Worm (Caenorhabditis elegans): ENCODE results near the gene mec-14.
A peak's percentile ranks its signal among the peaks of the same experiment; 100 is the strongest.

mec-14 gene

DNA sequence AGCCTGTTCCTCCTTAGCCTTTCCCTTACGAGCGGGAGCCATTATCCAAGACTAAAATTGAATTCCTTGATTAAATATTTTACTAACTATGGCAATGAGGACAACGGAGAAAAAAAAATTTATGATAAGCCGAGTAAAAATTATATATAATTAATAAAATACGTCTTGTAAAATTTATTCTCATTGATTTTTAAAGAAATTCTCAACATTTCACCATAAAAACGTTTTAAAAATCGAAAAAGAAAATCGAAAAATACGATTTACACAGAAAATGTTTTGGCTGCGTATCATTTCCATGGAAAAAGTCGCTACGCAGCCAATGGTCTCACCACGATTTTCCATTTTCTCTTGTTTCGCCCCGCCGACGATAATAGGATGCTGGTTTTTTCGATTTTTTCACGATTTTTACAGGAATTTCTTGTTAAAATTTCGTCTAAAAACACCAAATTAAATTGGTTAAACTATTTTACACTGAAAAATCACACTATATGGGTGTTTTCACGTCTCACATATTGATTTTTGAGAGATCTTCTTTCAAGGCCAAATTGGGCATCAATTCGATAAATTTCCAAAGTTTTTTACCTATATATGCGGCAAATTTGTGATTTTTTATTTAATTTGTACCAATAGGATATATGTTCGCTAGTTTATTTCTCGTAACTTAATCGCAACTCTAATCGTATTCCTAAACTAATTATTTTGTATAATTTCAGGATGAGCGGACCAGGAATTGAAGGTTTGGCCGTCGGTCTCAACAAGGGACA is 13.1 kb downstream of the mec-14 start, which contains the start of the genes rps-14 and rpl-36 (continued):
- peak; percentile 95 for TF ChIP-seq dve-1 (tag; optimal IDR thresholded peaks at IDR 0.05; ENCODE audit: insufficient read depth)
- peak; percentile 64 for TF ChIP-seq nhr-28 (tag; optimal IDR thresholded peaks at IDR 0.05)
- peak; percentile 62 for TF ChIP-seq nhr-25 (tag; optimal IDR thresholded peaks at IDR 0.05; ENCODE audit: borderline replicate concordance, insufficient read depth)
- TF ChIP-seq mdl-1 (tag; optimal IDR thresholded peaks at IDR 0.05) = peak in 1 of 2 experiments; percentile 16
- no peak for TF ChIP-seq F26F4.8 (GFP tag; conservative IDR thresholded peaks at IDR 0.05)
- TF ChIP-seq ces-1 (GFP tag; optimal IDR thresholded peaks at IDR 0.05) = peak; percentile 12
- no peak for TF ChIP-seq lin-39 (tag; optimal IDR thresholded peaks at IDR 0.05)
- no peak for TF ChIP-seq F49E8.2 (tag; optimal IDR thresholded peaks at IDR 0.05; ENCODE audit: borderline replicate concordance)
- peak; percentile 81 for TF ChIP-seq nhr-11 (tag; optimal IDR thresholded peaks at IDR 0.05)
- no peak for TF ChIP-seq mxl-2 (GFP tag; conservative IDR thresholded peaks at IDR 0.05)
- TF ChIP-seq snpc-1.2 (GFP tag; IDR thresholded peaks at IDR 0.05) = 0 out of 2 replicates have a peak, but pooled peaks have one; percentile 9
- TF ChIP-seq nhr-76 (tag; optimal IDR thresholded peaks at IDR 0.05) = no peak
- peak; percentile 80 for TF ChIP-seq hlh-11 (tag; optimal IDR thresholded peaks at IDR 0.05)
- TF ChIP-seq nhr-10 (tag; optimal IDR thresholded peaks at IDR 0.05) = no peak
- TF ChIP-seq pha-4 (GFP tag; IDR thresholded peaks at IDR 0.05) = peak; percentile 35; the same call in 1 of the 2 replicates
- peak; percentile 92 for TF ChIP-seq pha-4 (tag; optimal IDR thresholded peaks at IDR 0.05)
- TF ChIP-seq nhr-42 (GFP tag; IDR thresholded peaks at IDR 0.05) = peak; percentile 53; the same call in 1 of the 2 replicates
- peak; percentile 75 for TF ChIP-seq nhr-102 (tag; optimal IDR thresholded peaks at IDR 0.05)
- peak; percentile 21 for TF ChIP-seq jun-1 (tag; optimal IDR thresholded peaks at IDR 0.05)
- peak; percentile 71 for TF ChIP-seq ama-1 (optimal IDR thresholded peaks at IDR 0.05)
- peak; percentile 89 for TF ChIP-seq dpl-1 (GFP tag; optimal IDR thresholded peaks at IDR 0.05)
- TF ChIP-seq ZK546.5 (tag; optimal IDR thresholded peaks at IDR 0.05) = peak in 1 of 2 experiments; percentile 85
- TF ChIP-seq ceh-20 (GFP tag; IDR thresholded peaks at IDR 0.05) = peak; percentile 63; the same call in 1 of the 2 replicates
- TF ChIP-seq F37D6.2 (tag; optimal IDR thresholded peaks at IDR 0.05) = peak; percentile 57
- TF ChIP-seq rbr-2 (tag; optimal IDR thresholded peaks at IDR 0.05) = peak; percentile 81
- no peak for TF ChIP-seq daf-8 (GFP tag; IDR thresholded peaks at IDR 0.05)
- peak; percentile 17 for TF ChIP-seq snpc-4 (tag; optimal IDR thresholded peaks at IDR 0.05)
- no peak for TF ChIP-seq skn-1 (tag; optimal IDR thresholded peaks at IDR 0.05)
- TF ChIP-seq lin-15B (tag; optimal IDR thresholded peaks at IDR 0.05) = peak; percentile 34
- peak; percentile 76 for TF ChIP-seq duxl-1 (tag; optimal IDR thresholded peaks at IDR 0.05; ENCODE audit: poor library complexity)

- peak; percentile 39; the same call in 1 of the 2 replicates for TF ChIP-seq Y48G9A.11 (GFP tag; IDR thresholded peaks at IDR 0.05)
- no peak for TF ChIP-seq ceh-82 (tag; optimal IDR thresholded peaks at IDR 0.05)
- no peak for TF ChIP-seq zag-1 (tag; optimal IDR thresholded peaks at IDR 0.05)
- TF ChIP-seq zfp-3 (GFP tag; conservative IDR thresholded peaks at IDR 0.05) = no peak
- TF ChIP-seq lin-1 (GFP tag; IDR thresholded peaks at IDR 0.05) = 0 out of 2 replicates have a peak, but pooled peaks have one; percentile 35
- no peak for TF ChIP-seq nhr-111 (GFP tag; optimal IDR thresholded peaks at IDR 0.05)
- TF ChIP-seq php-3 (GFP tag; IDR thresholded peaks at IDR 0.05) = 0 out of 2 replicates have a peak, but pooled peaks have one; percentile 28
- no peak for TF ChIP-seq fkh-10 (GFP tag; optimal IDR thresholded peaks at IDR 0.05)
- TF ChIP-seq lin-38 (GFP tag; IDR thresholded peaks at IDR 0.05) = peak; percentile 48
- TF ChIP-seq F49E8.2 (tag; optimal IDR thresholded peaks at IDR 0.05; ENCODE audit: borderline replicate concordance) = peak; percentile 65
- no peak for TF ChIP-seq egl-27 (tag; optimal IDR thresholded peaks at IDR 0.05)
- no peak for TF ChIP-seq sdz-12 (GFP tag; optimal IDR thresholded peaks at IDR 0.05)
- TF ChIP-seq Y105C5A.15 (GFP tag; IDR thresholded peaks at IDR 0.05) = 0 out of 2 replicates have a peak, but pooled peaks have one; percentile 41
- 0 out of 2 replicates have a peak, but pooled peaks have one; percentile 40 for TF ChIP-seq daf-19 (GFP tag; conservative IDR thresholded peaks at IDR 0.05)
- peak; percentile 16; the same call in 1 of the 2 replicates for TF ChIP-seq pha-4 (GFP tag; IDR thresholded peaks at IDR 0.05)
- no peak for TF ChIP-seq pha-4 (tag; optimal IDR thresholded peaks at IDR 0.05)
Observed at ce11 chrIII:7178497-7178896, 14.3 kb downstream of the mec-14 start.

Data from whole organism, L4 larva.